Worm (Caenorhabditis elegans): ENCODE results near the gene C39B5.10.

ce11 chrIII:2234192-2234934, 5.1 kb downstream of the C39B5.10 start, which contains the start of gene C39B5.2:
- no peak for TF ChIP-seq dao-5 (tag; optimal IDR thresholded peaks at IDR 0.05)
- TF ChIP-seq W03F9.2 (tag; optimal IDR thresholded peaks at IDR 0.05) = no peak

Data from whole organism, L4/young adult.